Worm (Caenorhabditis elegans) whole organism, young adult: ENCODE measurements around the gene gex-5.

ENCODE experiments used
- F55B11.4 ChIP-seq: sonication (generic microtip); optimal IDR thresholded peaks from 2 replicates; lab custom pipeline; 2016; ENCODE audit warnings: missing compliant biosample characterization, missing genetic modification characterization, borderline replicate concordance; ENCODE audit not compliant: insufficient read depth
- hlh-26 ChIP-seq: fragments of 200-800 bp; sonication (Bioruptor generic); conservative IDR thresholded peaks from 2 replicates; pipeline ENCODE4 v1.3.6; 2022; ENCODE audit warnings: missing genetic modification reagents, missing genetic modification characterization, missing compliant biosample characterization
- nfya-2 ChIP-seq: fragments of 200-800 bp; sonication (Bioruptor generic); IDR thresholded peaks from 2 replicates; pipeline ENCODE4 v1.3.6; 2022; ENCODE audit warnings: missing genetic modification reagents, missing genetic modification characterization, missing compliant biosample characterization
- rcor-1 ChIP-seq: fragments of 200-800 bp; sonication (Bioruptor generic); IDR thresholded peaks from 2 replicates; pipeline ENCODE4 v1.3.6; 2022; ENCODE audit warnings: missing genetic modification reagents, missing genetic modification characterization, missing compliant biosample characterization
- sea-2 ChIP-seq: fragments of 200-800 bp; sonication (Bioruptor generic); IDR thresholded peaks from 2 replicates; pipeline ENCODE4 v1.3.6; 2022; ENCODE audit warnings: missing genetic modification characterization, missing compliant biosample characterization

DNA sequence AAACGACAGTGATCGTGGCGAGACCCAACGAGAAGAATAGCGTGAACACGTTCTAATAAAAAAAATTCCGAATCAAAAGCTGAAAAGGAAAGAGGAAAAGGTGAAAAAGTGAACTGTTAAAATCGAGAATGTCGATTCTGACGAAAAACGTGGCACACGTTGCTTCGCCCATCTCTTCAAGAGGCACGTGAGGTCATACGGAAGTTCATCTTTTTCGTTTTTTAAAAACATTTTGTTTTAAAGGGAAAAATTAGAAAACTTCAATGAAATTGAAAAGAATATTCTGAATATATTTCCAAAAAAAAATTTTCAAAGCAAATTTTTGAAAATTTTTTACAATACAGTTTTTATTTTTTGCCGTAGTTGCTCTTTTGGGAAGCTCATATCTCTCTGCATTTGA lies 29.4 kb upstream of the gex-5 start, which contains the start of gene C38D4.7:
- no peak for TF ChIP-seq sea-2 (GFP tag; lab: Robert Waterston, UW)
- TF ChIP-seq F55B11.4 (tag; lab: Kevin White, UChicago) = no peak
- no peak for TF ChIP-seq nfya-2 (GFP tag; lab: Robert Waterston, UW)
- no peak for TF ChIP-seq hlh-26 (GFP tag; lab: Robert Waterston, UW)
- TF ChIP-seq rcor-1 (GFP tag; lab: Robert Waterston, UW) = no peak
